Worm (Caenorhabditis elegans) whole organism, L4/young adult: ENCODE results near the gene ZK380.6.

Source experiments
- W03F9.2 ChIP-seq: fragments of 150-350 bp; optimal IDR thresholded peaks from 2 replicates; lab custom pipeline; 2014; ENCODE audit warnings: missing biosample characterization, missing genetic modification characterization
- him-1 ChIP-seq: sonication (generic microtip); optimal IDR thresholded peaks from 2 replicates; lab custom pipeline; 2016; ENCODE audit warnings: missing genotype, missing genetic modification reagents, missing genetic modification characterization, missing compliant biosample characterization

ce11 chrX:1668748-1669147 lies 14.5 kb downstream of the ZK380.6 start, which contains the start of gene R09H3.3:
- TF ChIP-seq him-1 (no peak), W03F9.2 (no peak)
